Fruit fly (Drosophila melanogaster): ENCODE results near the gene Surf4.
A peak's percentile ranks its signal among the peaks of the same experiment; 100 is the strongest.

The Surf4 gene

dm6 chr3R:15350993-15351426, 5.0 kb upstream of the Surf4 start, which contains the start of the genes Trs33 and Tmtc4:
Gene Trs33 (minus strand): TSS chr3R:15350995.
Gene Tmtc4 (plus strand): TSS chr3R:15351225.
- TF ChIP-seq Hr78 (GFP tag; optimal IDR thresholded peaks at IDR 0.05) (no peak), H2.0 (GFP tag; IDR thresholded peaks at IDR 0.05) (no peak), zen (tag; optimal IDR thresholded peaks at IDR 0.05) (no peak), CG17186 (GFP tag; optimal IDR thresholded peaks at IDR 0.05) (no peak), CG12299 (tag; optimal IDR thresholded peaks at IDR 0.05) (peak; percentile 8), pan (optimal IDR thresholded peaks at IDR 0.05) (no peak), pan (GFP tag; optimal IDR thresholded peaks at IDR 0.05 in 1 of 2, IDR thresholded peaks at IDR 0.05 in 1 of 2) (no peak), klu (GFP tag; IDR thresholded peaks at IDR 0.05) (peak; percentile 28; the same call in 1 of the 2 replicates), CG5953 (GFP tag; IDR thresholded peaks at IDR 0.05) (no peak), CG1024 (GFP tag; IDR thresholded peaks at IDR 0.05) (no peak), sisA (GFP tag; IDR thresholded peaks at IDR 0.05) (no peak), CG11696 (GFP tag; IDR thresholded peaks at IDR 0.05) (no peak), az2 (GFP tag; optimal IDR thresholded peaks at IDR 0.05) (peak; percentile 22), Elba2 (GFP tag; optimal IDR thresholded peaks at IDR 0.05) (no peak), CG33213 (GFP tag; optimal IDR thresholded peaks at IDR 0.05) (no peak), al (GFP tag; IDR thresholded peaks at IDR 0.05) (no peak), jumu (GFP tag; optimal IDR thresholded peaks at IDR 0.05) (no peak), inv (GFP tag; IDR thresholded peaks at IDR 0.05; ENCODE audit: partially characterized antibody) (no peak), CG10565 (GFP tag; optimal IDR thresholded peaks at IDR 0.05) (no peak), Mad (GFP tag; optimal IDR thresholded peaks at IDR 0.05) (no peak), CG8388 (GFP tag; optimal IDR thresholded peaks at IDR 0.05) (peak; percentile 35), jigr1 (GFP tag; IDR thresholded peaks at IDR 0.05) (no peak), ftz-f1 (GFP tag; optimal IDR thresholded peaks at IDR 0.05) (no peak), CG12219 (GFP tag; optimal IDR thresholded peaks at IDR 0.05) (no peak), CG3838 (GFP tag; optimal IDR thresholded peaks at IDR 0.05) (no peak), CG12659 (GFP tag; optimal IDR thresholded peaks at IDR 0.05) (peak; percentile 61), bcd (GFP tag; optimal IDR thresholded peaks at IDR 0.05) (peak; percentile 26), CG4617 (GFP tag; optimal IDR thresholded peaks at IDR 0.05; ENCODE audit: borderline replicate concordance) (peak; percentile 72), CG2120 (GFP tag; optimal IDR thresholded peaks at IDR 0.05) (peak; percentile 56), CG2129 (GFP tag; IDR thresholded peaks at IDR 0.05; ENCODE audit: partially characterized antibody) (no peak), ttk (GFP tag; IDR thresholded peaks at IDR 0.05) (no peak), CG10462 (GFP tag; optimal IDR thresholded peaks at IDR 0.05) (no peak), CG13894 (tag; optimal IDR thresholded peaks at IDR 0.05) (no peak), GATAe (GFP tag; conservative IDR thresholded peaks at IDR 0.05) (no peak), run (tag; optimal IDR thresholded peaks at IDR 0.05) (peak; percentile 18), pho (GFP tag; optimal IDR thresholded peaks at IDR 0.05) (no peak), CG10147 (GFP tag; optimal IDR thresholded peaks at IDR 0.05) (peak; percentile 31), CG18262 (tag; optimal IDR thresholded peaks at IDR 0.05) (peak; percentile 50), CG12155 (GFP tag; optimal IDR thresholded peaks at IDR 0.05) (peak; percentile 28), Opbp (GFP tag; IDR thresholded peaks at IDR 0.05; ENCODE audit: partially characterized antibody) (no peak), Pdp1 (GFP tag; optimal IDR thresholded peaks at IDR 0.05) (no peak), her (GFP tag; optimal IDR thresholded peaks at IDR 0.05) (no peak), CG18619 (GFP tag; optimal IDR thresholded peaks at IDR 0.05) (no peak), CG34224 (GFP tag; IDR thresholded peaks at IDR 0.05; ENCODE audit: partially characterized antibody) (no peak), CG6254 (GFP tag; optimal IDR thresholded peaks at IDR 0.05) (no peak), CG1792 (GFP tag; optimal IDR thresholded peaks at IDR 0.05) (no peak), hb (GFP tag; IDR thresholded peaks at IDR 0.05; ENCODE audit: partially characterized antibody) (no peak), kni (GFP tag; optimal IDR thresholded peaks at IDR 0.05) (peak; percentile 99), CG11723 (GFP tag; optimal IDR thresholded peaks at IDR 0.05) (peak; percentile 6), CG7745 (tag; optimal IDR thresholded peaks at IDR 0.05) (no peak), hbn (GFP tag; IDR thresholded peaks at IDR 0.05; ENCODE audit: partially characterized antibody) (no peak; the same call in 1 of the 2 replicates)
